Worm (Caenorhabditis elegans) whole organism, L4/young adult: ENCODE data around the gene ZK105.1.

Experiments
- W03F9.2 ChIP-seq: fragments of 150-350 bp; optimal IDR thresholded peaks from 2 replicates; lab custom pipeline; 2014; ENCODE audit warnings: missing biosample characterization, missing genetic modification characterization
- him-1 ChIP-seq: sonication (generic microtip); optimal IDR thresholded peaks from 2 replicates; lab custom pipeline; 2016; ENCODE audit warnings: missing genotype, missing genetic modification reagents, missing genetic modification characterization, missing compliant biosample characterization

- no peak for TF ChIP-seq W03F9.2 (tag; lab: Kevin White, UChicago)
- TF ChIP-seq him-1 (tag; lab: Kevin White, UChicago) = peak; percentile 87
Measured at ce11 chrV:7728003-7728678, 14.3 kb downstream of the ZK105.1 start.
